Worm (Caenorhabditis elegans): ENCODE results near the gene tmed-4.

DNA sequence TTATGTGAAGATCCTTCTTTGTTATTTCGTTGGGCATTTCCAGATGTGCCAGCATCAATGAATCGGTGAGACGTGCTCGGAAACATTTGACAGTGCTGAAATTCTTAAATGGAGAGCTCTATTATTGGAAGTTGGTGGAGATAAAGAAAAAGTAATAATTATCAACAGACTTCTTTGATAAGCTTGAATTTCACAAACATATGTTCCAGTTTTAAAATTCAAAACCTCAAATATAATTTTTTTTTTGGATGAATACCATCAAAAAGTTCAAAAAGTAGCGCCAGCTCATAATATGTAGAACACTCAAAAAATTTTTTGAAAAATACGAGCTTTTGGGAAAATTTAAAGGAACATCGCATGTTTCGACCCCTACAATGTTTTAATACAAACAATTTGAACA lies 45.2 kb upstream of the tmed-4 start, which contains the start of gene Y60A3A.25:
- TF ChIP-seq ztf-23 (GFP tag; IDR thresholded peaks at IDR 0.05) (no peak), T22C8.4 (GFP tag; IDR thresholded peaks at IDR 0.05) (no peak)
